Worm (Caenorhabditis elegans) whole organism, L1 larva: ENCODE data around the gene srx-16.
A peak's percentile ranks its signal among the peaks of the same experiment; 100 is the strongest.

Source experiments
- C34B4.2 ChIP-seq: sonication (generic microtip); optimal IDR thresholded peaks from 2 replicates; lab custom pipeline; 2017; ENCODE audit warnings: mild to moderate bottlenecking, missing genetic modification characterization, missing compliant biosample characterization
- aha-1 ChIP-seq: fragments of 150-350 bp; optimal IDR thresholded peaks from 2 replicates; lab custom pipeline; 2014; ENCODE audit warnings: missing biosample characterization, missing genetic modification characterization
- blmp-1 ChIP-seq: fragments of 150-350 bp; optimal IDR thresholded peaks from 2 replicates; lab custom pipeline; 2014; ENCODE audit warnings: missing biosample characterization, missing genetic modification characterization
- ceh-63 ChIP-seq: fragments of 200-800 bp; sonication (Bioruptor generic); optimal IDR thresholded peaks from 2 replicates; lab custom pipeline; 2018; ENCODE audit warnings: mild to moderate bottlenecking, missing genetic modification characterization, missing compliant biosample characterization
- ceh-8 ChIP-seq: fragments of 200-800 bp; sonication (Bioruptor generic); optimal IDR thresholded peaks from 2 replicates; lab custom pipeline; 2018; ENCODE audit warnings: mild to moderate bottlenecking, missing genetic modification characterization, moderate library complexity, missing compliant biosample characterization
- ceh-88 ChIP-seq: fragments of 200-800 bp; sonication (Bioruptor generic); IDR thresholded peaks from 2 replicates; pipeline ENCODE4 v1.3.6; 2022; ENCODE audit warnings: missing genetic modification characterization, missing compliant biosample characterization
- ces-1 ChIP-seq: fragments of 150-350 bp; optimal IDR thresholded peaks from 2 replicates; lab custom pipeline; 2014; ENCODE audit warnings: missing biosample characterization, missing genetic modification reagents, missing genetic modification characterization
- dsc-1 ChIP-seq: sonication (generic microtip); optimal IDR thresholded peaks from 2 replicates; lab custom pipeline; 2016; ENCODE audit warnings: mild to moderate bottlenecking, missing genetic modification characterization, missing compliant biosample characterization
- efl-3 ChIP-seq: fragments of 200-800 bp; sonication (Bioruptor generic); optimal IDR thresholded peaks from 2 replicates; lab custom pipeline; 2018; ENCODE audit warnings: mild to moderate bottlenecking, missing genetic modification characterization, missing compliant biosample characterization
- egl-13 ChIP-seq: sonication (generic microtip); optimal IDR thresholded peaks from 2 replicates; lab custom pipeline; 2016; ENCODE audit warnings: missing genotype, missing genetic modification reagents, missing genetic modification characterization, missing compliant biosample characterization
- egl-27 ChIP-seq, 2 experiments: fragments of 150-350 bp in 1 of 2; sonication (generic microtip); optimal IDR thresholded peaks; 3 replicates each; lab custom pipeline; 2017 to 2018; ENCODE audit warnings: missing biosample characterization in 2 of 2, missing genetic modification characterization in 2 of 2, missing genetic modification reagents in 2 of 2
- elt-2 ChIP-seq: sonication (generic microtip); optimal IDR thresholded peaks from 2 replicates; lab custom pipeline; 2016; ENCODE audit warnings: missing genetic modification characterization, mild to moderate bottlenecking, inconsistent platforms, missing compliant biosample characterization, missing genetic modification reagents
- elt-3 ChIP-seq, 6 experiments: fragments of 150-350 bp in 1 of 6; sonication (generic microtip); optimal IDR thresholded peaks; 2 replicates each; lab custom pipeline; 2017 to 2018; ENCODE audit warnings: missing biosample characterization in 6 of 6, missing genetic modification characterization in 6 of 6, inconsistent platforms in 1 of 6
- fkh-4 ChIP-seq: sonication (generic microtip); optimal IDR thresholded peaks from 2 replicates; lab custom pipeline; 2016; ENCODE audit warnings: missing compliant biosample characterization, missing genetic modification characterization, borderline replicate concordance
- fkh-8 ChIP-seq: sonication (generic microtip); optimal IDR thresholded peaks from 2 replicates; lab custom pipeline; 2016; ENCODE audit warnings: mild to moderate bottlenecking, missing genetic modification characterization, missing compliant biosample characterization
- fos-1 ChIP-seq: fragments of 150-350 bp; optimal IDR thresholded peaks from 2 replicates; lab custom pipeline; 2014; ENCODE audit warnings: missing biosample characterization, missing genetic modification characterization
- hpl-2 ChIP-seq: fragments of 150-350 bp; optimal IDR thresholded peaks from 2 replicates; lab custom pipeline; 2014; ENCODE audit warnings: missing biosample characterization, missing genetic modification reagents, missing genetic modification characterization
- isw-1 ChIP-seq: fragments of 200-800 bp; sonication (Bioruptor generic); IDR thresholded peaks from 2 replicates; pipeline ENCODE4 v1.3.6; 2022; ENCODE audit warnings: missing genetic modification characterization, missing compliant biosample characterization
- lin-13 ChIP-seq: fragments of 150-350 bp; optimal IDR thresholded peaks from 2 replicates; lab custom pipeline; 2014; ENCODE audit warnings: missing biosample characterization, missing genetic modification reagents, missing genetic modification characterization
- lin-14 ChIP-seq: fragments of 200-800 bp; sonication (Bioruptor generic); optimal IDR thresholded peaks from 2 replicates; lab custom pipeline; 2018; ENCODE audit warnings: mild to moderate bottlenecking, missing genetic modification characterization, moderate library complexity, missing compliant biosample characterization
- lin-15B ChIP-seq: fragments of 150-350 bp; sonication (generic microtip); optimal IDR thresholded peaks from 3 replicates; lab custom pipeline; 2014; ENCODE audit warnings: missing biosample characterization, missing genetic modification characterization
- lsy-2 ChIP-seq, 2 experiments: fragments of 150-350 bp; optimal IDR thresholded peaks; 2 replicates each; lab custom pipeline; 2014; ENCODE audit warnings: missing biosample characterization in 2 of 2, missing genetic modification characterization in 2 of 2
- mdl-1 ChIP-seq, 2 experiments: fragments of 150-350 bp; optimal IDR thresholded peaks; 2 replicates each; lab custom pipeline; 2014 to 2017; ENCODE audit warnings: missing biosample characterization in 2 of 2, missing genetic modification characterization in 2 of 2, inconsistent platforms in 1 of 2
- nhr-11 ChIP-seq: fragments of 150-350 bp; optimal IDR thresholded peaks from 2 replicates; lab custom pipeline; 2014; ENCODE audit warnings: missing biosample characterization, missing genetic modification characterization
- nhr-19 ChIP-seq: fragments of 200-800 bp; sonication (Bioruptor generic); conservative IDR thresholded peaks from 2 replicates; pipeline ENCODE4 v1.3.6; 2022; ENCODE audit warnings: missing genetic modification characterization, missing compliant biosample characterization
- nhr-20 ChIP-seq: sonication (generic microtip); optimal IDR thresholded peaks from 2 replicates; lab custom pipeline; 2016; ENCODE audit warnings: mild to moderate bottlenecking, missing genetic modification characterization, missing compliant biosample characterization
- nhr-237 ChIP-seq: fragments of 150-350 bp; optimal IDR thresholded peaks from 2 replicates; lab custom pipeline; 2014; ENCODE audit warnings: missing biosample characterization, missing genetic modification characterization
- nhr-76 ChIP-seq: sonication (generic microtip); optimal IDR thresholded peaks from 2 replicates; lab custom pipeline; 2017; ENCODE audit warnings: missing biosample characterization, missing genetic modification characterization
- nhr-84 ChIP-seq: sonication (generic microtip); optimal IDR thresholded peaks from 2 replicates; lab custom pipeline; 2017; ENCODE audit warnings: missing biosample characterization, missing genetic modification characterization
- nhr-90 ChIP-seq: sonication (generic microtip); optimal IDR thresholded peaks from 2 replicates; lab custom pipeline; 2016; ENCODE audit warnings: mild to moderate bottlenecking, missing genetic modification characterization, missing compliant biosample characterization; ENCODE audit not compliant: poor library complexity
- pax-3 ChIP-seq: fragments of 200-800 bp; sonication (Bioruptor generic); optimal IDR thresholded peaks from 2 replicates; lab custom pipeline; 2018; ENCODE audit warnings: mild to moderate bottlenecking, missing genetic modification characterization, moderate library complexity, missing compliant biosample characterization
- snu-23 ChIP-seq: sonication (generic microtip); optimal IDR thresholded peaks from 2 replicates; lab custom pipeline; 2016; ENCODE audit warnings: missing genetic modification characterization, missing compliant biosample characterization
- sptf-1 ChIP-seq: fragments of 150-350 bp; optimal IDR thresholded peaks from 2 replicates; lab custom pipeline; 2014; ENCODE audit warnings: missing biosample characterization, missing genetic modification characterization
- sup-37 ChIP-seq: fragments of 200-800 bp; sonication (Bioruptor generic); optimal IDR thresholded peaks from 2 replicates; lab custom pipeline; 2018; ENCODE audit warnings: mild to moderate bottlenecking, missing genetic modification characterization, missing compliant biosample characterization
- tbx-2 ChIP-seq: sonication (generic microtip); optimal IDR thresholded peaks from 2 replicates; lab custom pipeline; 2016; ENCODE audit warnings: missing genetic modification characterization, missing compliant biosample characterization
- unc-86 ChIP-seq: sonication (generic microtip); optimal IDR thresholded peaks from 2 replicates; lab custom pipeline; 2016; ENCODE audit warnings: missing genetic modification characterization, missing compliant biosample characterization
- unc-98 ChIP-seq: fragments of 200-800 bp; sonication (Bioruptor generic); IDR thresholded peaks from 2 replicates; pipeline ENCODE4 v1.3.6; 2022; ENCODE audit warnings: missing genetic modification characterization, missing compliant biosample characterization
- xbp-1 ChIP-seq: sonication (generic microtip); optimal IDR thresholded peaks from 2 replicates; lab custom pipeline; 2016; ENCODE audit warnings: missing genetic modification characterization, missing compliant biosample characterization
- zip-4 ChIP-seq: fragments of 200-800 bp; sonication (Bioruptor generic); optimal IDR thresholded peaks from 2 replicates; lab custom pipeline; 2018; ENCODE audit warnings: mild to moderate bottlenecking, missing genetic modification characterization, moderate library complexity, missing compliant biosample characterization
- ztf-4 ChIP-seq: fragments of 150-350 bp; optimal IDR thresholded peaks from 2 replicates; lab custom pipeline; 2014; ENCODE audit warnings: missing biosample characterization, missing genetic modification characterization

srx-16 gene

ce11 chrV:7022981-7023380, 46.8 kb downstream of the srx-16 start (continued):
- TF ChIP-seq tbx-2 = no peak
- no peak for TF ChIP-seq fos-1
- TF ChIP-seq ceh-88 (GFP tag; lab: Robert Waterston, UW) = no peak
- TF ChIP-seq fkh-4 (tag; lab: Kevin White, UChicago) = peak; percentile 49
- TF ChIP-seq dsc-1 (tag; lab: Kevin White, UChicago) = peak; percentile 96
- no peak for TF ChIP-seq unc-86
- no peak for TF ChIP-seq ceh-63 (GFP tag; lab: Kevin White, UChicago)
- TF ChIP-seq snu-23 (GFP tag; lab: Kevin White, UChicago) = no peak
- TF ChIP-seq sup-37 (GFP tag; lab: Kevin White, UChicago) = no peak
- no peak for TF ChIP-seq nhr-19 (GFP tag; lab: Robert Waterston, UW)
- TF ChIP-seq ztf-4 (tag; lab: Kevin White, UChicago) = no peak
- no peak for TF ChIP-seq elt-2 (tag; lab: Kevin White, UChicago)
- TF ChIP-seq nhr-237 = no peak
- TF ChIP-seq lsy-2 (tag; optimal IDR thresholded peaks at IDR 0.05; lab: Kevin White, UChicago) = no peak
- no peak for TF ChIP-seq zip-4
- peak; percentile 54 for TF ChIP-seq pax-3 (tag; lab: Kevin White, UChicago)
- TF ChIP-seq nhr-11 = peak; percentile 29
- TF ChIP-seq xbp-1 = no peak
- TF ChIP-seq ceh-8 = peak; percentile 15
- no peak for TF ChIP-seq sptf-1
- no peak for TF ChIP-seq lin-14 (GFP tag; lab: Kevin White, UChicago)
- TF ChIP-seq unc-98 = no peak
- TF ChIP-seq mdl-1 (tag; optimal IDR thresholded peaks at IDR 0.05; lab: Kevin White, UChicago) = no peak
- TF ChIP-seq lin-15B = no peak
- TF ChIP-seq isw-1 (GFP tag; lab: Robert Waterston, UW) = no peak
- TF ChIP-seq egl-13 (tag; lab: Kevin White, UChicago) = peak; percentile 41
- TF ChIP-seq hpl-2 = no peak
- no peak for TF ChIP-seq egl-27 (tag; optimal IDR thresholded peaks at IDR 0.05; lab: Kevin White, UChicago)
- TF ChIP-seq C34B4.2 = no peak
- peak; percentile 19 for TF ChIP-seq fkh-8
- no peak for TF ChIP-seq nhr-84 (tag; lab: Kevin White, UChicago)
- TF ChIP-seq nhr-76 (tag; lab: Kevin White, UChicago) = no peak
- TF ChIP-seq lin-13 (GFP tag; lab: Kevin White, UChicago) = no peak
- no peak for TF ChIP-seq aha-1
- no peak for TF ChIP-seq blmp-1
- no peak for TF ChIP-seq nhr-90 (tag; lab: Kevin White, UChicago)
- TF ChIP-seq elt-3 (tag; optimal IDR thresholded peaks at IDR 0.05; lab: Kevin White, UChicago) = no peak
- no peak for TF ChIP-seq ces-1 (GFP tag; lab: Kevin White, UChicago)
- TF ChIP-seq nhr-20 (tag; lab: Kevin White, UChicago) = no peak
- TF ChIP-seq efl-3 = no peak
- TF ChIP-seq, all 84 proteins: peak for 7
